Worm (Caenorhabditis elegans) whole organism, L4 larva: Measurements from ENCODE around the gene Y53C12B.7.

Source experiments
- D1046.2 ChIP-seq: fragments of 200-800 bp; sonication (Bioruptor generic); IDR thresholded peaks from 2 replicates; pipeline ENCODE4 v1.3.6; 2022; ENCODE audit warnings: missing genetic modification characterization, missing compliant biosample characterization
- F26F4.8 ChIP-seq: fragments of 200-800 bp; sonication (Bioruptor generic); conservative IDR thresholded peaks from 2 replicates; pipeline ENCODE4 v1.3.6; 2022; ENCODE audit warnings: missing genetic modification characterization, missing compliant biosample characterization
- F37D6.2 ChIP-seq: sonication (generic microtip); optimal IDR thresholded peaks from 2 replicates; lab custom pipeline; 2016; ENCODE audit warnings: mild to moderate bottlenecking, missing genetic modification characterization, missing compliant biosample characterization
- T20F7.1 ChIP-seq: fragments of 200-800 bp; sonication (Bioruptor generic); optimal IDR thresholded peaks from 2 replicates; lab custom pipeline; 2018; ENCODE audit warnings: mild to moderate bottlenecking, missing genetic modification characterization, missing compliant biosample characterization
- T26A8.4 ChIP-seq: fragments of 200-800 bp; sonication (Bioruptor generic); IDR thresholded peaks from 2 replicates; pipeline ENCODE4 v1.3.6; 2022; ENCODE audit warnings: missing genetic modification characterization, missing compliant biosample characterization
- Y105C5A.15 ChIP-seq: fragments of 200-800 bp; sonication (Bioruptor generic); IDR thresholded peaks from 2 replicates; pipeline ENCODE4 v1.3.6; 2022; ENCODE audit warnings: missing genetic modification characterization, missing compliant biosample characterization
- Y5F2A.4 ChIP-seq: fragments of 200-800 bp; sonication (Bioruptor generic); optimal IDR thresholded peaks from 2 replicates; lab custom pipeline; 2018; ENCODE audit warnings: mild to moderate bottlenecking, missing genetic modification characterization, missing compliant biosample characterization
- ZK337.2 ChIP-seq: fragments of 200-800 bp; sonication (Bioruptor generic); IDR thresholded peaks from 2 replicates; pipeline ENCODE4 v1.3.6; 2022; ENCODE audit warnings: missing genetic modification reagents, missing genetic modification characterization, missing compliant biosample characterization
- ZK546.5 ChIP-seq, 2 experiments: sonication (generic microtip); optimal IDR thresholded peaks; 2 replicates each; lab custom pipeline; 2017; ENCODE audit warnings: missing biosample characterization in 2 of 2, missing genetic modification characterization in 2 of 2
- aly-2 ChIP-seq: sonication (generic microtip); optimal IDR thresholded peaks from 2 replicates; lab custom pipeline; 2018; ENCODE audit warnings: missing biosample characterization, missing genetic modification characterization
- ama-1 ChIP-seq: fragments of 150-350 bp; optimal IDR thresholded peaks from 2 replicates; lab custom pipeline; 2014; ENCODE audit warnings: inconsistent platforms, mixed read lengths
- ceh-82 ChIP-seq: sonication (generic microtip); optimal IDR thresholded peaks from 2 replicates; lab custom pipeline; 2017; ENCODE audit warnings: missing biosample characterization, missing genetic modification characterization
- ces-1 ChIP-seq: fragments of 150-350 bp; sonication (generic microtip); optimal IDR thresholded peaks from 4 replicates; lab custom pipeline; 2014; ENCODE audit warnings: missing biosample characterization, missing genetic modification reagents, missing genetic modification characterization
- ctbp-1 ChIP-seq: fragments of 200-800 bp; sonication (Bioruptor generic); IDR thresholded peaks from 2 replicates; pipeline ENCODE4 v1.3.6; 2022; ENCODE audit warnings: missing genetic modification reagents, missing genetic modification characterization, missing compliant biosample characterization
- daf-12 ChIP-seq: fragments of 150-350 bp; optimal IDR thresholded peaks from 2 replicates; lab custom pipeline; 2014; ENCODE audit warnings: missing biosample characterization, missing genetic modification reagents, missing genetic modification characterization
- daf-16 ChIP-seq, 3 experiments: sonication (generic microtip); optimal IDR thresholded peaks; 2 replicates each; lab custom pipeline; 2016 to 2017; ENCODE audit warnings: missing genetic modification characterization in 3 of 3, missing genetic modification reagents in 3 of 3, mild to moderate bottlenecking in 2 of 3, missing compliant biosample characterization in 2 of 3, missing biosample characterization in 1 of 3, moderate library complexity in 1 of 3
- dmd-8 ChIP-seq: fragments of 200-800 bp; sonication (Bioruptor generic); IDR thresholded peaks from 2 replicates; pipeline ENCODE4 v1.3.6; 2022; ENCODE audit warnings: missing genetic modification characterization, missing compliant biosample characterization
- dmd-9 ChIP-seq: fragments of 200-800 bp; sonication (Bioruptor generic); IDR thresholded peaks from 2 replicates; pipeline ENCODE4 v1.3.6; 2022; ENCODE audit warnings: missing genetic modification reagents, missing genetic modification characterization, missing compliant biosample characterization
- dve-1 ChIP-seq: sonication (generic microtip); optimal IDR thresholded peaks from 2 replicates; lab custom pipeline; 2017; ENCODE audit warnings: antibody characterized with exemption, mild to moderate bottlenecking, missing genetic modification characterization, missing compliant biosample characterization; ENCODE audit not compliant: insufficient read depth
- fkh-10 ChIP-seq: fragments of 150-350 bp; optimal IDR thresholded peaks from 2 replicates; lab custom pipeline; 2014; ENCODE audit warnings: missing biosample characterization, missing genetic modification reagents, missing genetic modification characterization
- fos-1 ChIP-seq: fragments of 150-350 bp; optimal IDR thresholded peaks from 2 replicates; lab custom pipeline; 2014; ENCODE audit warnings: missing biosample characterization, missing genetic modification characterization
- gei-8 ChIP-seq: fragments of 200-800 bp; sonication (Bioruptor generic); optimal IDR thresholded peaks from 2 replicates; lab custom pipeline; 2018; ENCODE audit warnings: mild to moderate bottlenecking, missing genetic modification characterization, missing compliant biosample characterization
- hif-1 ChIP-seq, 2 experiments: sonication (generic microtip); optimal IDR thresholded peaks; 2 replicates each; lab custom pipeline; 2016 to 2017; ENCODE audit warnings: missing compliant biosample characterization in 2 of 2, missing genetic modification characterization in 2 of 2, missing genetic modification reagents in 2 of 2, missing genotype in 2 of 2, mild to moderate bottlenecking in 1 of 2
- hlh-30 ChIP-seq: sonication (generic microtip); optimal IDR thresholded peaks from 2 replicates; lab custom pipeline; 2017; ENCODE audit warnings: antibody characterized with exemption, mild to moderate bottlenecking, missing genetic modification characterization, missing compliant biosample characterization; ENCODE audit not compliant: insufficient read depth
- jun-1 ChIP-seq: fragments of 150-350 bp; optimal IDR thresholded peaks from 2 replicates; lab custom pipeline; 2014; ENCODE audit warnings: missing biosample characterization, missing genetic modification reagents, missing genetic modification characterization
- lim-7 ChIP-seq: fragments of 200-800 bp; sonication (Bioruptor generic); IDR thresholded peaks from 2 replicates; pipeline ENCODE4 v1.3.6; 2022; ENCODE audit warnings: missing genetic modification characterization, missing compliant biosample characterization
- lin-29 ChIP-seq: fragments of 200-800 bp; sonication (Bioruptor generic); IDR thresholded peaks from 2 replicates; pipeline ENCODE4 v1.3.6; 2022; ENCODE audit warnings: missing genetic modification reagents, missing genetic modification characterization, missing compliant biosample characterization
- lin-39 ChIP-seq: fragments of 150-350 bp; optimal IDR thresholded peaks from 2 replicates; lab custom pipeline; 2014; ENCODE audit warnings: missing biosample characterization, missing genetic modification reagents, missing genetic modification characterization
- lsy-2 ChIP-seq, 2 experiments: fragments of 150-350 bp in 1 of 2; sonication (generic microtip) in 1 of 2; optimal IDR thresholded peaks; 2 replicates each; lab custom pipeline; 2014 to 2017; ENCODE audit warnings: missing biosample characterization in 2 of 2, missing genetic modification characterization in 2 of 2
- madf-9 ChIP-seq: fragments of 200-800 bp; sonication (Bioruptor generic); conservative IDR thresholded peaks from 2 replicates; pipeline ENCODE4 v1.3.6; 2022; ENCODE audit warnings: missing genetic modification reagents, missing genetic modification characterization, missing compliant biosample characterization
- mes-2 ChIP-seq: sonication (generic microtip); optimal IDR thresholded peaks from 2 replicates; lab custom pipeline; 2016; ENCODE audit warnings: missing genotype, mild to moderate bottlenecking, missing genetic modification characterization, missing compliant biosample characterization; ENCODE audit not compliant: poor library complexity, severe bottlenecking
- mxl-3 ChIP-seq: fragments of 200-800 bp; sonication (Bioruptor generic); optimal IDR thresholded peaks from 2 replicates; lab custom pipeline; 2018; ENCODE audit warnings: mild to moderate bottlenecking, missing genetic modification characterization, missing compliant biosample characterization
- nhr-10 ChIP-seq: fragments of 150-350 bp; optimal IDR thresholded peaks from 2 replicates; lab custom pipeline; 2014; ENCODE audit warnings: missing biosample characterization, missing genetic modification characterization
- nhr-11 ChIP-seq: fragments of 150-350 bp; optimal IDR thresholded peaks from 2 replicates; lab custom pipeline; 2014; ENCODE audit warnings: missing biosample characterization, missing genetic modification characterization
- nhr-111 ChIP-seq: fragments of 200-800 bp; sonication (Bioruptor generic); optimal IDR thresholded peaks from 2 replicates; lab custom pipeline; 2018; ENCODE audit warnings: mild to moderate bottlenecking, missing genetic modification characterization, missing compliant biosample characterization
- nhr-25 ChIP-seq: sonication (generic microtip); optimal IDR thresholded peaks from 2 replicates; lab custom pipeline; 2017; ENCODE audit warnings: missing genetic modification characterization, mild to moderate bottlenecking, missing compliant biosample characterization, antibody characterized with exemption, moderate library complexity, borderline replicate concordance; ENCODE audit not compliant: insufficient read depth
- nhr-42 ChIP-seq: fragments of 200-800 bp; sonication (Bioruptor generic); IDR thresholded peaks from 2 replicates; pipeline ENCODE4 v1.3.6; 2022; ENCODE audit warnings: missing genetic modification characterization, missing compliant biosample characterization
- nhr-6 ChIP-seq: fragments of 150-350 bp; optimal IDR thresholded peaks from 2 replicates; lab custom pipeline; 2014; ENCODE audit warnings: missing biosample characterization, missing genetic modification characterization
- nhr-76 ChIP-seq: fragments of 150-350 bp; optimal IDR thresholded peaks from 2 replicates; lab custom pipeline; 2014; ENCODE audit warnings: missing biosample characterization, missing genetic modification characterization
- php-3 ChIP-seq: fragments of 200-800 bp; sonication (Bioruptor generic); IDR thresholded peaks from 2 replicates; pipeline ENCODE4 v1.3.6; 2022; ENCODE audit warnings: missing genetic modification reagents, missing genetic modification characterization, missing compliant biosample characterization
- rbr-2 ChIP-seq: sonication (generic microtip); optimal IDR thresholded peaks from 2 replicates; lab custom pipeline; 2016; ENCODE audit warnings: missing genotype, missing genetic modification characterization, missing compliant biosample characterization
- saeg-2 ChIP-seq: fragments of 200-800 bp; sonication (Bioruptor generic); IDR thresholded peaks from 2 replicates; pipeline ENCODE4 v1.3.6; 2022; ENCODE audit warnings: missing genetic modification reagents, missing genetic modification characterization, missing compliant biosample characterization
- set-16 ChIP-seq: fragments of 200-800 bp; sonication (Bioruptor generic); IDR thresholded peaks from 2 replicates; pipeline ENCODE4 v1.3.6; 2022; ENCODE audit warnings: missing genetic modification reagents, missing genetic modification characterization, missing compliant biosample characterization
- unc-130 ChIP-seq: sonication (generic microtip); optimal IDR thresholded peaks from 2 replicates; lab custom pipeline; 2016; ENCODE audit warnings: missing genetic modification reagents, missing genetic modification characterization, missing compliant biosample characterization
- unc-39 ChIP-seq: sonication (generic microtip); optimal IDR thresholded peaks from 2 replicates; lab custom pipeline; 2017; ENCODE audit warnings: missing biosample characterization, missing genetic modification characterization
- unc-62 ChIP-seq, 3 experiments: fragments of 150-350 bp in 1 of 3; sonication (generic microtip); optimal IDR thresholded peaks in 2 of 3; peaks in 1 of 3; 1 replicate in 1 of 3; 2 replicates in 2 of 3; lab custom pipeline; 2014 to 2017; ENCODE audit warnings: missing biosample characterization in 3 of 3, missing genetic modification characterization in 3 of 3, missing genetic modification reagents in 3 of 3, missing genotype in 1 of 3
- zfp-2 ChIP-seq: sonication (generic microtip); optimal IDR thresholded peaks from 2 replicates; lab custom pipeline; 2016; ENCODE audit warnings: mild to moderate bottlenecking, missing genetic modification characterization, missing compliant biosample characterization
- zip-11 ChIP-seq: fragments of 200-800 bp; sonication (Bioruptor generic); IDR thresholded peaks from 2 replicates; pipeline ENCODE4 v1.3.6; 2022; ENCODE audit warnings: missing genetic modification characterization, missing compliant biosample characterization
- zip-2 ChIP-seq: fragments of 150-350 bp; optimal IDR thresholded peaks from 2 replicates; lab custom pipeline; 2014; ENCODE audit warnings: missing biosample characterization, missing genetic modification characterization
- ztf-11 ChIP-seq: fragments of 150-350 bp; optimal IDR thresholded peaks from 2 replicates; lab custom pipeline; 2014; ENCODE audit warnings: missing biosample characterization, missing genetic modification characterization
- ztf-7 ChIP-seq: fragments of 150-350 bp; optimal IDR thresholded peaks from 2 replicates; lab custom pipeline; 2014; ENCODE audit warnings: missing biosample characterization, missing genetic modification characterization

The Y53C12B.7 gene

ce11 chrII:9746069-9746468 lies 6.9 kb downstream of the Y53C12B.7 start, which contains the start of the genes Y53C12B.1 and nos-3 (continued):
- TF ChIP-seq lin-29 (GFP tag; lab: Robert Waterston, UW): no peak
- no peak for TF ChIP-seq ztf-11 (tag; lab: Kevin White, UChicago)
- no peak for TF ChIP-seq zfp-2 (tag; lab: Kevin White, UChicago)
- TF ChIP-seq nhr-25: peak; percentile 85
- no peak for TF ChIP-seq nhr-76 (tag; lab: Kevin White, UChicago)
- peak; percentile 45 for TF ChIP-seq rbr-2 (tag; lab: Kevin White, UChicago)
- no peak for TF ChIP-seq ZK337.2 (GFP tag; lab: Robert Waterston, UW)
- no peak for TF ChIP-seq Y5F2A.4
- no peak for TF ChIP-seq set-16 (GFP tag; lab: Robert Waterston, UW)
- TF ChIP-seq T26A8.4: peak; percentile 12; the same call in 1 of the 2 replicates
- TF ChIP-seq hif-1 (tag; optimal IDR thresholded peaks at IDR 0.05; lab: Kevin White, UChicago): peak in 1 of 2 experiments; percentile 45
- TF ChIP-seq daf-16 (GFP tag; optimal IDR thresholded peaks at IDR 0.05; lab: Kevin White, UChicago): no peak
- TF ChIP-seq daf-16 (tag; optimal IDR thresholded peaks at IDR 0.05; lab: Kevin White, UChicago): peak; percentile 51
- no peak for TF ChIP-seq dmd-8 (GFP tag; lab: Robert Waterston, UW)
- no peak for TF ChIP-seq lin-39 (tag; lab: Kevin White, UChicago)
- peak; percentile 76 for TF ChIP-seq hlh-30 (tag; lab: Kevin White, UChicago)
- TF ChIP-seq aly-2 (tag; lab: Kevin White, UChicago): no peak
- peak; percentile 20 for TF ChIP-seq ztf-7 (tag; lab: Kevin White, UChicago)
- no peak for TF ChIP-seq Y105C5A.15
- no peak for TF ChIP-seq fos-1 (tag; lab: Kevin White, UChicago)
- no peak for TF ChIP-seq nhr-42 (GFP tag; lab: Robert Waterston, UW)
- no peak for TF ChIP-seq ZK546.5 (tag; optimal IDR thresholded peaks at IDR 0.05; lab: Kevin White, UChicago)
- 0 out of 2 replicates have a peak, but pooled peaks have one; percentile 16 for TF ChIP-seq php-3
- no peak for TF ChIP-seq lim-7
- TF ChIP-seq zip-11 (GFP tag; lab: Robert Waterston, UW): no peak
- no peak for TF ChIP-seq unc-39
- TF ChIP-seq mxl-3: no peak
- TF ChIP-seq jun-1 (tag; lab: Kevin White, UChicago): no peak
- TF ChIP-seq saeg-2 (GFP tag; lab: Robert Waterston, UW): no peak
- TF ChIP-seq nhr-11 (tag; lab: Kevin White, UChicago): peak; percentile 88
- TF ChIP-seq dve-1 (tag; lab: Kevin White, UChicago): peak; percentile 73
- no peak for TF ChIP-seq zip-2
- no peak for TF ChIP-seq ceh-82 (tag; lab: Kevin White, UChicago)
- no peak for TF ChIP-seq nhr-10
- peak in 1 of 2 experiments; percentile 88 for TF ChIP-seq unc-62 (GFP tag; optimal IDR thresholded peaks at IDR 0.05 in 1 of 2; lab: Kevin White, UChicago)
- TF ChIP-seq unc-62 (tag; optimal IDR thresholded peaks at IDR 0.05; lab: Kevin White, UChicago): no peak
- TF ChIP-seq gei-8 (GFP tag; lab: Kevin White, UChicago): no peak
- TF ChIP-seq daf-12 (tag; lab: Kevin White, UChicago): no peak
- no peak for TF ChIP-seq F37D6.2 (tag; lab: Kevin White, UChicago)
- peak; percentile 97 for TF ChIP-seq D1046.2 (GFP tag; lab: Robert Waterston, UW)
- no peak for TF ChIP-seq nhr-111
- TF ChIP-seq ctbp-1 (GFP tag; lab: Robert Waterston, UW): no peak
- TF ChIP-seq F26F4.8 (GFP tag; lab: Robert Waterston, UW): no peak
- TF ChIP-seq nhr-6 (tag; lab: Kevin White, UChicago): peak; percentile 68
- peak; percentile 24 for TF ChIP-seq fkh-10 (GFP tag; lab: Kevin White, UChicago)
- TF ChIP-seq T20F7.1 (GFP tag; lab: Kevin White, UChicago): peak; percentile 68
- peak; percentile 95 to 99 for TF ChIP-seq lsy-2 (tag; optimal IDR thresholded peaks at IDR 0.05; lab: Kevin White, UChicago)
- TF ChIP-seq mes-2: peak; percentile 92
- TF ChIP-seq ces-1: no peak
- no peak for TF ChIP-seq madf-9 (GFP tag; lab: Robert Waterston, UW)
- TF ChIP-seq unc-130 (GFP tag; lab: Kevin White, UChicago): peak; percentile 5
- peak; percentile 54 for TF ChIP-seq ama-1 (lab: Kevin White, UChicago)
- no peak for TF ChIP-seq dmd-9 (GFP tag; lab: Robert Waterston, UW)
